Worm (Caenorhabditis elegans) whole organism, late embryonic: ENCODE results near the gene tag-325.

Experiments
- F13H6.1 ChIP-seq: sonication (generic microtip); optimal IDR thresholded peaks from 2 replicates; lab custom pipeline; 2016; ENCODE audit warnings: missing genetic modification characterization, missing compliant biosample characterization
- ceh-14 ChIP-seq: sonication (generic microtip); optimal IDR thresholded peaks from 2 replicates; lab custom pipeline; 2016; ENCODE audit warnings: missing genotype, missing genetic modification characterization, missing compliant biosample characterization
- ceh-34 ChIP-seq: sonication (generic microtip); optimal IDR thresholded peaks from 2 replicates; lab custom pipeline; 2016; ENCODE audit warnings: mild to moderate bottlenecking, missing genetic modification characterization, missing compliant biosample characterization
- che-1 ChIP-seq: sonication (generic microtip); optimal IDR thresholded peaks from 2 replicates; lab custom pipeline; 2016; ENCODE audit warnings: mild to moderate bottlenecking, missing genetic modification characterization, missing compliant biosample characterization
- dmd-4 ChIP-seq: sonication (generic microtip); optimal IDR thresholded peaks from 2 replicates; lab custom pipeline; 2016; ENCODE audit warnings: borderline replicate concordance, missing genetic modification characterization, missing compliant biosample characterization
- fkh-10 ChIP-seq: fragments of 150-350 bp; optimal IDR thresholded peaks from 2 replicates; lab custom pipeline; 2014; ENCODE audit warnings: missing biosample characterization, missing genetic modification reagents, missing genetic modification characterization
- fkh-6 ChIP-seq: sonication (generic microtip); optimal IDR thresholded peaks from 2 replicates; lab custom pipeline; 2016; ENCODE audit warnings: missing genetic modification characterization, missing compliant biosample characterization
- nfya-1 ChIP-seq: sonication (generic microtip); optimal IDR thresholded peaks from 2 replicates; lab custom pipeline; 2017; ENCODE audit warnings: missing genetic modification characterization, mild to moderate bottlenecking, missing compliant biosample characterization, antibody characterized with exemption, moderate library complexity
- nhr-11 ChIP-seq: fragments of 150-350 bp; optimal IDR thresholded peaks from 2 replicates; lab custom pipeline; 2014; ENCODE audit warnings: missing biosample characterization, missing genetic modification characterization
- sox-2 ChIP-seq: fragments of 200-800 bp; sonication (Bioruptor generic); IDR thresholded peaks from 2 replicates; pipeline ENCODE4 v1.3.6; 2022; ENCODE audit warnings: missing genetic modification reagents, missing genetic modification characterization, missing compliant biosample characterization
- tbx-2 ChIP-seq: sonication (generic microtip); optimal IDR thresholded peaks from 2 replicates; lab custom pipeline; 2016; ENCODE audit warnings: missing genetic modification characterization, missing compliant biosample characterization
- unc-86 ChIP-seq: sonication (generic microtip); optimal IDR thresholded peaks from 2 replicates; lab custom pipeline; 2016; ENCODE audit warnings: missing genetic modification characterization, missing compliant biosample characterization
- ztf-16 ChIP-seq: sonication (generic microtip); optimal IDR thresholded peaks from 2 replicates; lab custom pipeline; 2017; ENCODE audit warnings: missing genetic modification characterization, missing compliant biosample characterization

ce11 chrIII:4796536-4796935 lies at the start of gene tag-325:
- TF ChIP-seq unc-86 (no peak), F13H6.1 (tag; lab: Kevin White, UChicago) (no peak), ceh-34 (tag; lab: Kevin White, UChicago) (no peak), fkh-10 (no peak), ceh-14 (no peak), fkh-6 (tag; lab: Kevin White, UChicago) (no peak), che-1 (tag; lab: Kevin White, UChicago) (no peak), nhr-11 (no peak), tbx-2 (no peak), dmd-4 (tag; lab: Kevin White, UChicago) (no peak), nfya-1 (no peak), sox-2 (no peak), ztf-16 (tag; lab: Kevin White, UChicago) (no peak)
